Fruit fly (Drosophila melanogaster): Measurements from ENCODE around the gene CG17803.

dm6 chr3R:17803025-17803424 lies 1.7 kb upstream of the CG17803 start, which contains the start of gene CG17806:
- TF ChIP-seq psq (optimal IDR thresholded peaks at IDR 0.05) (no peak), CG8478 (optimal IDR thresholded peaks at IDR 0.05) (no peak), pan (optimal IDR thresholded peaks at IDR 0.05) (no peak), usp (GFP tag; optimal IDR thresholded peaks at IDR 0.05) (no peak), Dll (optimal IDR thresholded peaks at IDR 0.05) (no peak), EcR (GFP tag; optimal IDR thresholded peaks at IDR 0.05) (no peak)

Data from whole organism.